Worm (Caenorhabditis elegans): ENCODE measurements around the gene B0464.9.

Gene B0464.9

ce11 chrIII:9497412-9497811, 31.8 kb downstream of the B0464.9 start:
- no peak for TF ChIP-seq elt-2 (tag; optimal IDR thresholded peaks at IDR 0.05)
- no peak for TF ChIP-seq ZK546.5 (tag; optimal IDR thresholded peaks at IDR 0.05)
- TF ChIP-seq ztf-11 (tag; optimal IDR thresholded peaks at IDR 0.05), result no peak
- TF ChIP-seq elt-1 (tag; optimal IDR thresholded peaks at IDR 0.05), result no peak
- no peak for TF ChIP-seq ztf-4 (tag; optimal IDR thresholded peaks at IDR 0.05)
- no peak for TF ChIP-seq zag-1 (tag; optimal IDR thresholded peaks at IDR 0.05)
- TF ChIP-seq skn-1 (tag; optimal IDR thresholded peaks at IDR 0.05), result no peak
- TF ChIP-seq mml-1 (tag; optimal IDR thresholded peaks at IDR 0.05), result no peak
- TF ChIP-seq lin-39 (tag; optimal IDR thresholded peaks at IDR 0.05), result no peak
- no peak for TF ChIP-seq ceh-28 (tag; optimal IDR thresholded peaks at IDR 0.05)
- TF ChIP-seq lsy-12 (tag; optimal IDR thresholded peaks at IDR 0.05), result no peak
- no peak for TF ChIP-seq pqm-1 (tag; optimal IDR thresholded peaks at IDR 0.05)
- TF ChIP-seq nhr-43 (tag; optimal IDR thresholded peaks at IDR 0.05; ENCODE audit: poor library complexity, severe bottlenecking), result no peak
- no peak for TF ChIP-seq nhr-237 (tag; optimal IDR thresholded peaks at IDR 0.05)
- TF ChIP-seq eor-1 (tag; optimal IDR thresholded peaks at IDR 0.05), result no peak
- TF ChIP-seq pha-4 (tag; optimal IDR thresholded peaks at IDR 0.05), result no peak
- TF ChIP-seq nhr-23 (tag; optimal IDR thresholded peaks at IDR 0.05), result no peak
- no peak for TF ChIP-seq elt-3 (tag; optimal IDR thresholded peaks at IDR 0.05)
- no peak for TF ChIP-seq nhr-12 (tag; optimal IDR thresholded peaks at IDR 0.05)
- TF ChIP-seq snpc-4 (tag; optimal IDR thresholded peaks at IDR 0.05), result no peak

- TF ChIP-seq nhr-23 (tag; optimal IDR thresholded peaks at IDR 0.05), result peak; percentile 44
- peak; percentile 17 for TF ChIP-seq lsy-12 (tag; optimal IDR thresholded peaks at IDR 0.05)
- TF ChIP-seq lin-39 (tag; optimal IDR thresholded peaks at IDR 0.05), result no peak
- no peak for TF ChIP-seq fkh-10 (GFP tag; optimal IDR thresholded peaks at IDR 0.05)
These were observed 34.7 kb downstream of the B0464.9 start, which contains the start of gene sod-4 for ce11 chrIII:9500267-9500666. sod-4 (minus strand) TSS chrIII:9500375.

- no peak for TF ChIP-seq elt-1 (tag; optimal IDR thresholded peaks at IDR 0.05)
- TF ChIP-seq snpc-4 (tag; optimal IDR thresholded peaks at IDR 0.05), result no peak
- no peak for TF ChIP-seq lin-39 (tag; optimal IDR thresholded peaks at IDR 0.05)
- TF ChIP-seq hmg-11 (tag; optimal IDR thresholded peaks at IDR 0.05), result no peak
- no peak for TF ChIP-seq nhr-67 (tag; optimal IDR thresholded peaks at IDR 0.05)
- TF ChIP-seq nhr-77 (tag; optimal IDR thresholded peaks at IDR 0.05), result no peak
- TF ChIP-seq nhr-28 (tag; optimal IDR thresholded peaks at IDR 0.05), result no peak
- no peak for TF ChIP-seq fkh-2 (tag; optimal IDR thresholded peaks at IDR 0.05)
- TF ChIP-seq elt-3 (tag; optimal IDR thresholded peaks at IDR 0.05), result no peak
- TF ChIP-seq ztf-11 (tag; optimal IDR thresholded peaks at IDR 0.05), result no peak
- no peak for TF ChIP-seq R02D3.7 (tag; optimal IDR thresholded peaks at IDR 0.05)
- no peak for TF ChIP-seq nfya-1 (tag; optimal IDR thresholded peaks at IDR 0.05; ENCODE audit: insufficient read depth)
These were observed 35.5 kb downstream of the B0464.9 start for ce11 chrIII:9501072-9501471.

- no peak for TF ChIP-seq nhr-67 (tag; optimal IDR thresholded peaks at IDR 0.05)
- no peak for TF ChIP-seq jun-1 (tag; optimal IDR thresholded peaks at IDR 0.05)
- TF ChIP-seq nhr-11 (tag; optimal IDR thresholded peaks at IDR 0.05), result no peak
- peak; percentile 27 for TF ChIP-seq nhr-43 (tag; optimal IDR thresholded peaks at IDR 0.05; ENCODE audit: poor library complexity, severe bottlenecking)
- peak; percentile 81 for TF ChIP-seq nhr-23 (tag; optimal IDR thresholded peaks at IDR 0.05)
- TF ChIP-seq nhr-25 (tag; optimal IDR thresholded peaks at IDR 0.05), result peak; percentile 23
- TF ChIP-seq elt-3 (tag; optimal IDR thresholded peaks at IDR 0.05), result peak in 2 of 3 experiments; percentile 70 to 78
- no peak for TF ChIP-seq ceh-28 (tag; optimal IDR thresholded peaks at IDR 0.05)
These were observed 36.7 kb downstream of the B0464.9 start for ce11 chrIII:9502155-9502714.

- TF ChIP-seq nhr-11 (tag; optimal IDR thresholded peaks at IDR 0.05) (no peak), ceh-82 (tag; optimal IDR thresholded peaks at IDR 0.05) (no peak), nhr-67 (tag; optimal IDR thresholded peaks at IDR 0.05) (no peak), mml-1 (tag; optimal IDR thresholded peaks at IDR 0.05) (no peak), egl-27 (tag; optimal IDR thresholded peaks at IDR 0.05) (no peak)
These were observed 38.8 kb downstream of the B0464.9 start for ce11 chrIII:9504347-9504746.

Data from whole organism, L3 larva.